Worm (Caenorhabditis elegans) whole organism, L1 larva: ENCODE results near the gene rpl-11.1.

ENCODE experiments used
- egl-27 ChIP-seq, 2 experiments: fragments of 150-350 bp in 1 of 2; sonication (generic microtip); optimal IDR thresholded peaks; 3 replicates each; lab custom pipeline; 2017 to 2018; ENCODE audit warnings: missing biosample characterization in 2 of 2, missing genetic modification characterization in 2 of 2, missing genetic modification reagents in 2 of 2
- elt-2 ChIP-seq: sonication (generic microtip); optimal IDR thresholded peaks from 2 replicates; lab custom pipeline; 2016; ENCODE audit warnings: missing genetic modification characterization, mild to moderate bottlenecking, inconsistent platforms, missing compliant biosample characterization, missing genetic modification reagents
- fkh-10 ChIP-seq: sonication (generic microtip); optimal IDR thresholded peaks from 2 replicates; lab custom pipeline; 2017; ENCODE audit warnings: missing biosample characterization, missing genetic modification reagents, missing genetic modification characterization
- lin-14 ChIP-seq: fragments of 200-800 bp; sonication (Bioruptor generic); optimal IDR thresholded peaks from 2 replicates; lab custom pipeline; 2018; ENCODE audit warnings: mild to moderate bottlenecking, missing genetic modification characterization, moderate library complexity, missing compliant biosample characterization
- lin-39 ChIP-seq: fragments of 150-350 bp; optimal IDR thresholded peaks from 2 replicates; lab custom pipeline; 2014; ENCODE audit warnings: missing biosample characterization, missing genetic modification reagents, missing genetic modification characterization
- lir-3 ChIP-seq: sonication (generic microtip); optimal IDR thresholded peaks from 2 replicates; lab custom pipeline; 2016; ENCODE audit warnings: mild to moderate bottlenecking, missing genetic modification characterization, moderate library complexity, missing compliant biosample characterization; ENCODE audit not compliant: poor library complexity
- mdl-1 ChIP-seq, 2 experiments: fragments of 150-350 bp; optimal IDR thresholded peaks; 2 replicates each; lab custom pipeline; 2014 to 2017; ENCODE audit warnings: missing biosample characterization in 2 of 2, missing genetic modification characterization in 2 of 2, inconsistent platforms in 1 of 2
- nhr-11 ChIP-seq: fragments of 150-350 bp; optimal IDR thresholded peaks from 2 replicates; lab custom pipeline; 2014; ENCODE audit warnings: missing biosample characterization, missing genetic modification characterization
- nhr-237 ChIP-seq: fragments of 150-350 bp; optimal IDR thresholded peaks from 2 replicates; lab custom pipeline; 2014; ENCODE audit warnings: missing biosample characterization, missing genetic modification characterization
- nhr-71 ChIP-seq: sonication (generic microtip); optimal IDR thresholded peaks from 2 replicates; lab custom pipeline; 2016; ENCODE audit warnings: mild to moderate bottlenecking, missing genetic modification characterization, moderate library complexity, missing compliant biosample characterization
- rnt-1 ChIP-seq: sonication (generic microtip); optimal IDR thresholded peaks from 2 replicates; lab custom pipeline; 2016; ENCODE audit warnings: mild to moderate bottlenecking, missing genetic modification characterization, moderate library complexity, missing compliant biosample characterization
- unc-62 ChIP-seq: fragments of 150-350 bp; optimal IDR thresholded peaks from 2 replicates; lab custom pipeline; 2014; ENCODE audit warnings: missing biosample characterization, missing genetic modification reagents, missing genetic modification characterization

ce11 chrV:3631591-3631990 is 45.7 kb upstream of the rpl-11.1 start, which contains the start of gene F59B1.6:
- TF ChIP-seq nhr-11: no peak
- no peak for TF ChIP-seq mdl-1 (tag; optimal IDR thresholded peaks at IDR 0.05; lab: Kevin White, UChicago)
- TF ChIP-seq lir-3 (tag; lab: Kevin White, UChicago): no peak
- TF ChIP-seq rnt-1 (tag; lab: Kevin White, UChicago): no peak
- no peak for TF ChIP-seq egl-27 (tag; optimal IDR thresholded peaks at IDR 0.05; lab: Kevin White, UChicago)
- no peak for TF ChIP-seq elt-2
- no peak for TF ChIP-seq fkh-10 (GFP tag; lab: Kevin White, UChicago)
- no peak for TF ChIP-seq lin-39
- TF ChIP-seq unc-62 (GFP tag; lab: Kevin White, UChicago): no peak
- TF ChIP-seq nhr-71 (tag; lab: Kevin White, UChicago): no peak
- no peak for TF ChIP-seq lin-14 (GFP tag; lab: Kevin White, UChicago)
- no peak for TF ChIP-seq nhr-237 (tag; lab: Kevin White, UChicago)
